Worm (Caenorhabditis elegans) whole organism, L3 larva: ENCODE results near the gene C25A11.2.

Source experiments
- ZK546.5 ChIP-seq: sonication (generic microtip); optimal IDR thresholded peaks from 2 replicates; lab custom pipeline; 2017; ENCODE audit warnings: missing biosample characterization, missing genetic modification characterization
- aly-2 ChIP-seq: fragments of 150-350 bp; optimal IDR thresholded peaks from 2 replicates; lab custom pipeline; 2014; ENCODE audit warnings: missing biosample characterization, missing genetic modification characterization
- ama-1 ChIP-seq: fragments of 150-350 bp; optimal IDR thresholded peaks from 2 replicates; lab custom pipeline; 2018
- elt-2 ChIP-seq: sonication (generic microtip); optimal IDR thresholded peaks from 2 replicates; lab custom pipeline; 2016; ENCODE audit warnings: missing genetic modification reagents, mild to moderate bottlenecking, missing genetic modification characterization, missing compliant biosample characterization
- nhr-11 ChIP-seq: fragments of 150-350 bp; optimal IDR thresholded peaks from 2 replicates; lab custom pipeline; 2014; ENCODE audit warnings: missing biosample characterization, missing genetic modification characterization
- nhr-237 ChIP-seq: fragments of 150-350 bp; optimal IDR thresholded peaks from 2 replicates; lab custom pipeline; 2014; ENCODE audit warnings: missing biosample characterization, missing genetic modification characterization
- skn-1 ChIP-seq: fragments of 150-350 bp; optimal IDR thresholded peaks from 2 replicates; lab custom pipeline; 2014; ENCODE audit warnings: missing biosample characterization, missing genetic modification characterization
- unc-62 ChIP-seq: fragments of 150-350 bp; sonication (generic microtip); optimal IDR thresholded peaks from 4 replicates; lab custom pipeline; 2014; ENCODE audit warnings: missing biosample characterization, missing genetic modification reagents, missing genetic modification characterization
- zag-1 ChIP-seq: fragments of 150-350 bp; optimal IDR thresholded peaks from 2 replicates; lab custom pipeline; 2014; ENCODE audit warnings: missing biosample characterization, missing genetic modification characterization

DNA sequence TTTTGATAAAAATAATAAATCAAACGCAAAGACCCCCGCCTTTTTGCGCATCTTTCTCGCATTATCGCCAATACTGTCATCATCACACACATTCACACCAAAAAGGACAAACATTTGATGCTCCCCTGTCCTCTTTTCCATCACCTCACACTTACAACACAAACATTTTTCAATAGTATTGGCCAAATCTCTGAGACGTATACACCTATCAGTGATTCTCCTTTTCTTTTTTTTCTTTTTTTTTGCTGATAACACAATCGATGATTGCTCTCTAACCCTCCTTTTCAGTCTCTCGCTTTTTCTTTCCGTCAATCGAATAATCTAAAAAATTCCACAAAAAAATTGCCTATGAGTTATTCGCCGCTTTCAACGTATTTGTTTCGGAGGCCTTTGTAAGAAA, 17.0 kb upstream of the C25A11.2 start:
- TF ChIP-seq aly-2 (tag; lab: Kevin White, UChicago) = no peak
- TF ChIP-seq nhr-11 (tag; lab: Kevin White, UChicago) = no peak
- peak; percentile 87 for TF ChIP-seq elt-2
- no peak for TF ChIP-seq ama-1
- no peak for TF ChIP-seq unc-62 (GFP tag; lab: Kevin White, UChicago)
- no peak for TF ChIP-seq ZK546.5 (tag; lab: Kevin White, UChicago)
- no peak for TF ChIP-seq zag-1 (tag; lab: Kevin White, UChicago)
- TF ChIP-seq skn-1 = no peak
- no peak for TF ChIP-seq nhr-237
